Worm (Caenorhabditis elegans) whole organism, late embryonic: Measurements from ENCODE around the gene abts-2.

Experiments used
- C38D4.7 ChIP-seq: fragments of 200-800 bp; sonication (Bioruptor generic); optimal IDR thresholded peaks from 2 replicates; lab custom pipeline; 2018; ENCODE audit warnings: mild to moderate bottlenecking, missing genetic modification characterization, moderate library complexity, missing compliant biosample characterization
- F13H6.1 ChIP-seq: sonication (generic microtip); optimal IDR thresholded peaks from 2 replicates; lab custom pipeline; 2016; ENCODE audit warnings: missing genetic modification characterization, missing compliant biosample characterization
- K09A11.1 ChIP-seq: sonication (generic microtip); optimal IDR thresholded peaks from 2 replicates; lab custom pipeline; 2017; ENCODE audit warnings: antibody characterized with exemption, mild to moderate bottlenecking, missing genetic modification characterization, missing compliant biosample characterization; ENCODE audit not compliant: insufficient read depth
- ama-1 ChIP-seq: fragments of 150-350 bp; optimal IDR thresholded peaks from 2 replicates; lab custom pipeline; 2014
- ceh-14 ChIP-seq: sonication (generic microtip); optimal IDR thresholded peaks from 2 replicates; lab custom pipeline; 2016; ENCODE audit warnings: missing genotype, missing genetic modification characterization, missing compliant biosample characterization
- ceh-18 ChIP-seq: sonication (generic microtip); optimal IDR thresholded peaks from 2 replicates; lab custom pipeline; 2016; ENCODE audit warnings: missing genetic modification characterization, missing compliant biosample characterization
- ceh-19 ChIP-seq: fragments of 200-800 bp; sonication (Bioruptor generic); optimal IDR thresholded peaks from 2 replicates; lab custom pipeline; 2018; ENCODE audit warnings: mild to moderate bottlenecking, missing genetic modification characterization, missing compliant biosample characterization
- ceh-22 ChIP-seq: sonication (generic microtip); optimal IDR thresholded peaks from 2 replicates; lab custom pipeline; 2017; ENCODE audit warnings: missing biosample characterization, missing genetic modification characterization
- ceh-31 ChIP-seq: sonication (generic microtip); optimal IDR thresholded peaks from 2 replicates; lab custom pipeline; 2016; ENCODE audit warnings: missing genetic modification characterization, missing compliant biosample characterization
- ceh-34 ChIP-seq: sonication (generic microtip); optimal IDR thresholded peaks from 2 replicates; lab custom pipeline; 2016; ENCODE audit warnings: mild to moderate bottlenecking, missing genetic modification characterization, missing compliant biosample characterization
- ceh-45 ChIP-seq: fragments of 200-800 bp; sonication (Bioruptor generic); IDR thresholded peaks from 2 replicates; pipeline ENCODE4 v1.3.6; 2022; ENCODE audit warnings: missing genetic modification reagents, missing genetic modification characterization, missing compliant biosample characterization
- ceh-6 ChIP-seq: fragments of 200-800 bp; sonication (Bioruptor generic); optimal IDR thresholded peaks from 2 replicates; lab custom pipeline; 2018; ENCODE audit warnings: mild to moderate bottlenecking, missing genetic modification characterization, missing compliant biosample characterization
- ceh-9 ChIP-seq: sonication (generic microtip); optimal IDR thresholded peaks from 2 replicates; lab custom pipeline; 2016; ENCODE audit warnings: mild to moderate bottlenecking, missing genetic modification characterization, inconsistent platforms, missing compliant biosample characterization
- che-1 ChIP-seq: sonication (generic microtip); optimal IDR thresholded peaks from 2 replicates; lab custom pipeline; 2016; ENCODE audit warnings: mild to moderate bottlenecking, missing genetic modification characterization, missing compliant biosample characterization
- dmd-4 ChIP-seq: sonication (generic microtip); optimal IDR thresholded peaks from 2 replicates; lab custom pipeline; 2016; ENCODE audit warnings: borderline replicate concordance, missing genetic modification characterization, missing compliant biosample characterization
- dve-1 ChIP-seq: sonication (generic microtip); optimal IDR thresholded peaks from 2 replicates; lab custom pipeline; 2017; ENCODE audit warnings: antibody characterized with exemption, mild to moderate bottlenecking, missing genetic modification characterization, missing compliant biosample characterization
- eyg-1 ChIP-seq: sonication (generic microtip); optimal IDR thresholded peaks from 2 replicates; lab custom pipeline; 2016; ENCODE audit warnings: missing genotype, missing genetic modification characterization, missing compliant biosample characterization
- fax-1 ChIP-seq: sonication (generic microtip); optimal IDR thresholded peaks from 2 replicates; lab custom pipeline; 2016; ENCODE audit warnings: missing genotype, missing genetic modification characterization, missing compliant biosample characterization
- hlh-13 ChIP-seq: fragments of 200-800 bp; sonication (Bioruptor generic); optimal IDR thresholded peaks from 2 replicates; lab custom pipeline; 2018; ENCODE audit warnings: mild to moderate bottlenecking, missing genetic modification characterization, missing compliant biosample characterization
- hlh-15 ChIP-seq: sonication (generic microtip); optimal IDR thresholded peaks from 2 replicates; lab custom pipeline; 2016; ENCODE audit warnings: missing genetic modification characterization, missing compliant biosample characterization
- hlh-30 ChIP-seq: sonication (generic microtip); optimal IDR thresholded peaks from 2 replicates; lab custom pipeline; 2017; ENCODE audit warnings: antibody characterized with exemption, missing genetic modification characterization, missing compliant biosample characterization; ENCODE audit not compliant: insufficient read depth
- hlh-6 ChIP-seq: sonication (generic microtip); optimal IDR thresholded peaks from 2 replicates; lab custom pipeline; 2016; ENCODE audit warnings: missing genotype, missing genetic modification characterization, missing compliant biosample characterization
- hlh-8 ChIP-seq: sonication (generic microtip); optimal IDR thresholded peaks from 2 replicates; lab custom pipeline; 2016; ENCODE audit warnings: missing genotype, missing genetic modification characterization, missing compliant biosample characterization
- lin-11 ChIP-seq: fragments of 200-800 bp; sonication (Bioruptor generic); optimal IDR thresholded peaks from 2 replicates; lab custom pipeline; 2018; ENCODE audit warnings: mild to moderate bottlenecking, missing genetic modification characterization, missing compliant biosample characterization
- madf-2 ChIP-seq: sonication (generic microtip); optimal IDR thresholded peaks from 2 replicates; lab custom pipeline; 2017; ENCODE audit warnings: missing genetic modification characterization, missing compliant biosample characterization
- nfya-1 ChIP-seq: sonication (generic microtip); optimal IDR thresholded peaks from 2 replicates; lab custom pipeline; 2017; ENCODE audit warnings: missing genetic modification characterization, mild to moderate bottlenecking, missing compliant biosample characterization, antibody characterized with exemption, moderate library complexity
- nhr-11 ChIP-seq: fragments of 150-350 bp; optimal IDR thresholded peaks from 2 replicates; lab custom pipeline; 2014; ENCODE audit warnings: missing biosample characterization, missing genetic modification characterization
- npax-4 ChIP-seq: sonication (generic microtip); optimal IDR thresholded peaks from 2 replicates; lab custom pipeline; 2016; ENCODE audit warnings: missing genetic modification characterization, missing compliant biosample characterization
- odd-2 ChIP-seq: sonication (generic microtip); optimal IDR thresholded peaks from 2 replicates; lab custom pipeline; 2017; ENCODE audit warnings: antibody characterized with exemption, mild to moderate bottlenecking, missing genetic modification characterization, missing compliant biosample characterization
- pat-9 ChIP-seq: fragments of 200-800 bp; sonication (Bioruptor generic); optimal IDR thresholded peaks from 2 replicates; lab custom pipeline; 2018; ENCODE audit warnings: mild to moderate bottlenecking, missing genetic modification characterization, moderate library complexity, missing compliant biosample characterization
- pax-1 ChIP-seq: fragments of 150-350 bp; optimal IDR thresholded peaks from 2 replicates; lab custom pipeline; 2014; ENCODE audit warnings: missing biosample characterization, missing genetic modification characterization
- ref-2 ChIP-seq: sonication (generic microtip); optimal IDR thresholded peaks from 2 replicates; lab custom pipeline; 2016; ENCODE audit warnings: missing genetic modification characterization, missing compliant biosample characterization
- sdc-2 ChIP-seq: sonication (generic microtip); optimal IDR thresholded peaks from 2 replicates; lab custom pipeline; 2016; ENCODE audit warnings: missing genotype, missing genetic modification characterization, missing compliant biosample characterization
- sox-2 ChIP-seq: fragments of 200-800 bp; sonication (Bioruptor generic); IDR thresholded peaks from 2 replicates; pipeline ENCODE4 v1.3.6; 2022; ENCODE audit warnings: missing genetic modification reagents, missing genetic modification characterization, missing compliant biosample characterization
- sox-4 ChIP-seq: sonication (generic microtip); optimal IDR thresholded peaks from 2 replicates; lab custom pipeline; 2017; ENCODE audit warnings: mild to moderate bottlenecking, missing genetic modification characterization, inconsistent platforms, missing compliant biosample characterization
- tbx-2 ChIP-seq: sonication (generic microtip); optimal IDR thresholded peaks from 2 replicates; lab custom pipeline; 2016; ENCODE audit warnings: missing genetic modification characterization, missing compliant biosample characterization
- tbx-7 ChIP-seq: sonication (generic microtip); optimal IDR thresholded peaks from 2 replicates; lab custom pipeline; 2016; ENCODE audit warnings: missing genotype, missing genetic modification characterization, missing compliant biosample characterization
- ttx-3 ChIP-seq: sonication (generic microtip); optimal IDR thresholded peaks from 2 replicates; lab custom pipeline; 2016; ENCODE audit warnings: missing genetic modification reagents, missing genetic modification characterization, missing compliant biosample characterization
- unc-3 ChIP-seq, 2 experiments: fragments of 200-800 bp in 1 of 2; sonication (Bioruptor generic) in 1 of 2; sonication (generic microtip) in 1 of 2; conservative IDR thresholded peaks in 1 of 2; optimal IDR thresholded peaks in 1 of 2; 2 replicates each; pipeline versions ENCODE4 v1.3.6 to Lab custom; 2016 to 2022; ENCODE audit warnings: missing compliant biosample characterization in 2 of 2, missing genetic modification characterization in 2 of 2, missing genetic modification reagents in 1 of 2
- unc-42 ChIP-seq: sonication (generic microtip); optimal IDR thresholded peaks from 2 replicates; lab custom pipeline; 2016; ENCODE audit warnings: missing genotype, missing genetic modification characterization, missing compliant biosample characterization
- unc-55 ChIP-seq: sonication (generic microtip); optimal IDR thresholded peaks from 2 replicates; lab custom pipeline; 2017; ENCODE audit warnings: missing biosample characterization, missing genetic modification reagents, missing genetic modification characterization
- zip-5 ChIP-seq: sonication (generic microtip); optimal IDR thresholded peaks from 2 replicates; lab custom pipeline; 2016; ENCODE audit warnings: missing genetic modification characterization, missing compliant biosample characterization
- ztf-16 ChIP-seq: sonication (generic microtip); optimal IDR thresholded peaks from 2 replicates; lab custom pipeline; 2017; ENCODE audit warnings: missing genetic modification characterization, missing compliant biosample characterization

Gene abts-2

DNA sequence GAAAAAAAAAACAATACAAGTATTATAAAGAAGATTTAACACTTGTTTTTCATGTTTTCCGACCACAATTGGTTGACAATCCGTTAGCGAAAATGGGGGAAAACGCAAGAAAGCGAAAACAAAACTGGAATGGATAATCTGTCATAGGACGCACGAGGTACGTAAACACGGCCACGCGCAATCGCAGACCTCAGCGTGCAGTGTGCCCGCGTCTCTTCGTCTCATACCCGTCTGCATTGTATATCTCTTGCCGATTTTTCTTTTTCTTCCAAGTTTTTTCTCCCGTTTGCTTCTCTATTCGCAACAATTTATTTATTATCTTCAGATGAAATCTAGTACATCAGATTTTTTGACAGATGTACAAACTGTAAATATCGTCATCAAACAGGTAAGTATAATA lies 21.8 kb upstream of the abts-2 start, which contains the start of gene trpp-9:
Gene trpp-9 (plus strand): TSS at position 261 of the 400 bp plus-strand sequence.
- TF ChIP-seq lin-11 (tag; lab: Kevin White, UChicago), result no peak
- TF ChIP-seq pat-9 (tag; lab: Kevin White, UChicago), result no peak
- TF ChIP-seq che-1 (tag; lab: Kevin White, UChicago), result no peak
- TF ChIP-seq nhr-11, result no peak
- TF ChIP-seq hlh-13 (GFP tag; lab: Kevin White, UChicago), result no peak
- no peak for TF ChIP-seq dmd-4 (tag; lab: Kevin White, UChicago)
- no peak for TF ChIP-seq unc-42 (tag; lab: Kevin White, UChicago)
- TF ChIP-seq ceh-34 (tag; lab: Kevin White, UChicago), result peak; percentile 16
- no peak for TF ChIP-seq sox-4 (tag; lab: Kevin White, UChicago)
- no peak for TF ChIP-seq tbx-7 (tag; lab: Kevin White, UChicago)
- no peak for TF ChIP-seq hlh-6
- TF ChIP-seq unc-3 (GFP tag; conservative IDR thresholded peaks at IDR 0.05; lab: Robert Waterston, UW), result no peak
- no peak for TF ChIP-seq unc-3 (tag; optimal IDR thresholded peaks at IDR 0.05; lab: Kevin White, UChicago)
- no peak for TF ChIP-seq odd-2 (tag; lab: Kevin White, UChicago)
- TF ChIP-seq ama-1, result no peak
- TF ChIP-seq ceh-45 (GFP tag; lab: Robert Waterston, UW), result no peak
- no peak for TF ChIP-seq F13H6.1 (tag; lab: Kevin White, UChicago)
- no peak for TF ChIP-seq hlh-8 (tag; lab: Kevin White, UChicago)
- TF ChIP-seq zip-5 (tag; lab: Kevin White, UChicago), result no peak
- TF ChIP-seq sox-2 (GFP tag; lab: Robert Waterston, UW), result no peak
- peak; percentile 29 for TF ChIP-seq dve-1 (tag; lab: Kevin White, UChicago)
- no peak for TF ChIP-seq K09A11.1 (tag; lab: Kevin White, UChicago)
- peak; percentile 3 for TF ChIP-seq sdc-2
- no peak for TF ChIP-seq ceh-22 (tag; lab: Kevin White, UChicago)
- TF ChIP-seq ceh-19, result no peak
- no peak for TF ChIP-seq pax-1 (tag; lab: Kevin White, UChicago)
- TF ChIP-seq ceh-14 (tag; lab: Kevin White, UChicago), result no peak
- no peak for TF ChIP-seq hlh-15
- TF ChIP-seq ceh-9 (tag; lab: Kevin White, UChicago), result no peak
- peak; percentile 8 for TF ChIP-seq ceh-18
- peak; percentile 47 for TF ChIP-seq ceh-31 (tag; lab: Kevin White, UChicago)
- TF ChIP-seq ceh-6 (GFP tag; lab: Kevin White, UChicago), result no peak
- TF ChIP-seq unc-55 (GFP tag; lab: Kevin White, UChicago), result peak; percentile 27
- peak; percentile 29 for TF ChIP-seq tbx-2 (tag; lab: Kevin White, UChicago)
- no peak for TF ChIP-seq ref-2
- TF ChIP-seq ztf-16 (tag; lab: Kevin White, UChicago), result no peak
- no peak for TF ChIP-seq fax-1 (tag; lab: Kevin White, UChicago)
- no peak for TF ChIP-seq eyg-1
- no peak for TF ChIP-seq ttx-3
- TF ChIP-seq madf-2, result no peak
- no peak for TF ChIP-seq C38D4.7 (GFP tag; lab: Kevin White, UChicago)
- TF ChIP-seq hlh-30, result peak; percentile 83
- no peak for TF ChIP-seq npax-4
- TF ChIP-seq nfya-1 (tag; lab: Kevin White, UChicago), result peak; percentile 48
